Worm (Caenorhabditis elegans): ENCODE measurements around the gene dsh-2.
A peak's percentile ranks its signal among the peaks of the same experiment; 100 is the strongest.

DNA sequence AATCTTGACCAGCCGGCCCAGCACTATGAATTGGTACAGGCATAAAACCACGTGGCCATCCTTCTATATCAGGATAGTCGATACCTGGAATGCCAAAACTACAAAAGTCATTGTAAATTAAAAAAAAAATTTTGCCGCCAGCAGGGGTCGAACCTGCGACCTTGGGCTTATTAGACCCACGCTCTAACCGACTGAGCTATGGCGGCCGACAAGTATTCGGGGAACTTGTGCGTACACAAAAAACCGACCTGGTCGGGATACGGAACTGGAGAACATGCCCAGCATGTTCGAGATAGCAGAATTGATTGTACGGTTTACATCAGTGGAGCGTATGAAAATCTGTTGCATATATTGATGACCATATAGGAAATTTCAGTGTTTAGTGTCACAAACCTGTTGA lies 23.7 kb downstream of the dsh-2 start:
- TF ChIP-seq nhr-25 (tag; optimal IDR thresholded peaks at IDR 0.05): peak; percentile 26
- TF ChIP-seq nhr-77 (tag; optimal IDR thresholded peaks at IDR 0.05): peak; percentile 24
- no peak for TF ChIP-seq skn-1 (tag; optimal IDR thresholded peaks at IDR 0.05)
- no peak for TF ChIP-seq ztf-4 (tag; optimal IDR thresholded peaks at IDR 0.05)
- TF ChIP-seq lin-39 (tag; optimal IDR thresholded peaks at IDR 0.05): no peak
- no peak for TF ChIP-seq Y55F3AM.14 (GFP tag; optimal IDR thresholded peaks at IDR 0.05)
- no peak for TF ChIP-seq R02D3.7 (tag; optimal IDR thresholded peaks at IDR 0.05)
- TF ChIP-seq snpc-4 (tag; optimal IDR thresholded peaks at IDR 0.05): peak; percentile 98
- no peak for TF ChIP-seq ztf-11 (tag; optimal IDR thresholded peaks at IDR 0.05)
- TF ChIP-seq alr-1 (tag; optimal IDR thresholded peaks at IDR 0.05): no peak
- TF ChIP-seq ama-1 (optimal IDR thresholded peaks at IDR 0.05): no peak
